Worm (Caenorhabditis elegans): ENCODE measurements around the gene srw-68.

DNA sequence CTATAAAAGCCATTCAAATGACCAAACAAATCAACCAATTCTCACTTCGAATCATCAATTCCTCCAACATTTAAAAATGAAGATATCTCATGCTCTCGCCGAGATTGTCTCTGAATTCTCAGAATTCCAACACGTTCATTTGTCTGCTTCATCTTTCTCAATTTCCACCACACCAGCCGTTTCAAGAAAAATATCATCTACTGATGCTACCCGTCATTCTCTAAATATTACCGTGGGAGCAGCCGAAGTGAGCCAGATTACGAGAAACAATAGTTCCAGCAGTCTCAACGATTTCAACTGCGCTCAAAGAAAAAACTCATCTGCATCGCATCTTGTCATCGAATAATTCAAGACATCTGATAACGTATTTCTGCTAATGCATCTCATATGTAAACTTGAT lies 11.6 kb downstream of the srw-68 start, which contains the start of gene F18E3.12:
- TF ChIP-seq ham-2 (GFP tag; optimal IDR thresholded peaks at IDR 0.05) (no peak), hlh-1 (tag; optimal IDR thresholded peaks at IDR 0.05) (no peak), nhr-28 (tag; optimal IDR thresholded peaks at IDR 0.05) (no peak), flh-1 (GFP tag; optimal IDR thresholded peaks at IDR 0.05) (no peak), lin-13 (tag; optimal IDR thresholded peaks at IDR 0.05) (no peak), ces-1 (GFP tag; optimal IDR thresholded peaks at IDR 0.05) (no peak), lin-32 (GFP tag; optimal IDR thresholded peaks at IDR 0.05) (no peak)

All from whole organism, mixed stage, embryonic.